Fruit fly (Drosophila melanogaster): ENCODE measurements around the gene rudhira.

The rudhira gene

DNA sequence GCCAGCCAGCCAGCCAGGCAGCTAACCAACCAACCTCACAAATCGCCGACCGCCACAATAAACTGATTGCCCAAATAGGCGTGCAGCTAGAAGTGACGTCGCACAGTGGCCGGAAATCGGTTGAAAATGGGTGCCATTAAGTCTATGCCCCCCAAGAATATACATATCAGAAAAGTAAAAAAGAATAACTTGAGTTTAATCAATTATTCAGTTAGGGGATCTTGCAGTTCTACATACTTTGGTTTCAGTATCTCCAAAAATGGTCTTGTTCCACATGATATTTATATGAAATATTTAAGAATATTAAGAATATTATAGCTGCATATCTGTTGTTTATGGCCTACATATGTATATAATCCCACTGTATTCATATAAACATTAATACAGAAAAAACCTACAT is 68.7 kb downstream of the rudhira start (continued):
- TF ChIP-seq Spps (tag; optimal IDR thresholded peaks at IDR 0.05) (no peak), tgo (GFP tag; IDR thresholded peaks at IDR 0.05) (no peak), CG13424 (tag; optimal IDR thresholded peaks at IDR 0.05) (peak; percentile 61), pita (GFP tag; optimal IDR thresholded peaks at IDR 0.05) (no peak), CG4707 (GFP tag; optimal IDR thresholded peaks at IDR 0.05) (no peak), C15 (GFP tag; IDR thresholded peaks at IDR 0.05) (no peak), toy (GFP tag; IDR thresholded peaks at IDR 0.05) (no peak), CG8944 (GFP tag; optimal IDR thresholded peaks at IDR 0.05) (no peak), CG2120 (GFP tag; optimal IDR thresholded peaks at IDR 0.05) (peak; percentile 40), tap (tag; optimal IDR thresholded peaks at IDR 0.05) (no peak), CG2889 (GFP tag; IDR thresholded peaks at IDR 0.05) (no peak), CG6272 (GFP tag; IDR thresholded peaks at IDR 0.05) (no peak), Nf-YC (tag; optimal IDR thresholded peaks at IDR 0.05) (peak; percentile 35), nerfin-2 (GFP tag; IDR thresholded peaks at IDR 0.05; ENCODE audit: partially characterized antibody) (no peak), ash1 (GFP tag; optimal IDR thresholded peaks at IDR 0.05) (no peak), cato (GFP tag; optimal IDR thresholded peaks at IDR 0.05; ENCODE audit: borderline replicate concordance) (no peak), Sry-β (GFP tag; optimal IDR thresholded peaks at IDR 0.05) (no peak), exex (tag; optimal IDR thresholded peaks at IDR 0.05) (peak; percentile 26), vfl (GFP tag; optimal IDR thresholded peaks at IDR 0.05) (no peak), gsb (GFP tag; IDR thresholded peaks at IDR 0.05) (no peak), CG43689 (GFP tag; IDR thresholded peaks at IDR 0.05) (no peak)

DNA sequence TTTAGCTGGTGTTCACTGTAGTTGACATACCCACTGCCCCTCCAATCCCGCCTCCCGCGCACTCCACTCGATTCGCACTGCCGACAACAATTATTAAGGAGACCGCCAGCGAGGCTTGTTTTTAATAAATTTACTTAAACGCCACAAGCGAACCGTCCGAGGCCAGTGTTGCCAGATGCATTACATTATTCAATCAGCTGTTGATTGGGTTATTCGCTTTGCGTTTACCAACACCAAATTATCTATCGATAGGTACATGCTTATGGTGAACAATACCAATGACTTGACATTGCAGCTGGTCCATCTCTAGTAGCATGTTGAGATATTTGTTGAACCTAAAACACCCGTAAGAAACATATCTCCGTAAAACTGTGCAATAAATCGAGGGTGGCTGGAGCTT is 70.3 kb downstream of the rudhira start, which contains the start of the genes CG10353 and SelG:
TSS of gene CG10353 (minus strand) at position 187 of the 400 bp plus-strand sequence.
TSS of gene SelG (plus strand) at position 309 of the 400 bp plus-strand sequence.
- TF ChIP-seq lilli (GFP tag; optimal IDR thresholded peaks at IDR 0.05), result peak; percentile 67
- TF ChIP-seq CG4404 (GFP tag; IDR thresholded peaks at IDR 0.05), result no peak
- TF ChIP-seq ftz-f1 (GFP tag; optimal IDR thresholded peaks at IDR 0.05), result peak; percentile 61
- peak; percentile 52 for TF ChIP-seq CG2129 (GFP tag; IDR thresholded peaks at IDR 0.05; ENCODE audit: partially characterized antibody)
- TF ChIP-seq CG7357 (GFP tag; IDR thresholded peaks at IDR 0.05), result no peak
- peak; percentile 31 for TF ChIP-seq sug (tag; optimal IDR thresholded peaks at IDR 0.05)
- peak; percentile 2 for TF ChIP-seq HHEX (GFP tag; optimal IDR thresholded peaks at IDR 0.05)
- TF ChIP-seq disco-r (GFP tag; optimal IDR thresholded peaks at IDR 0.05), result no peak
- no peak for TF ChIP-seq pb (GFP tag; optimal IDR thresholded peaks at IDR 0.05)
- TF ChIP-seq gfzf (GFP tag; optimal IDR thresholded peaks at IDR 0.05), result peak; percentile 37
- TF ChIP-seq Ets65A (GFP tag), result peak; percentile 83
- no peak for TF ChIP-seq CG17359 (tag; optimal IDR thresholded peaks at IDR 0.05)
- peak; percentile 44 for TF ChIP-seq Fer1 (GFP tag; optimal IDR thresholded peaks at IDR 0.05)
- TF ChIP-seq pnt (GFP tag; optimal IDR thresholded peaks at IDR 0.05), result no peak
- no peak for TF ChIP-seq CG18476 (GFP tag; optimal IDR thresholded peaks at IDR 0.05)
- no peak for TF ChIP-seq sima (GFP tag; optimal IDR thresholded peaks at IDR 0.05)
- TF ChIP-seq CG11696 (GFP tag; IDR thresholded peaks at IDR 0.05), result no peak
- no peak for TF ChIP-seq salm (tag; optimal IDR thresholded peaks at IDR 0.05)
- no peak for TF ChIP-seq dimm (GFP tag; IDR thresholded peaks at IDR 0.05)
- peak; percentile 70 for TF ChIP-seq HLH4C (GFP tag; IDR thresholded peaks at IDR 0.05; ENCODE audit: partially characterized antibody)
- no peak for TF ChIP-seq pho (GFP tag; optimal IDR thresholded peaks at IDR 0.05)
- no peak for TF ChIP-seq Aef1 (GFP tag; IDR thresholded peaks at IDR 0.05)
- TF ChIP-seq ato (GFP tag; IDR thresholded peaks at IDR 0.05; ENCODE audit: partially characterized antibody), result peak; percentile 80
- TF ChIP-seq tll (GFP tag; optimal IDR thresholded peaks at IDR 0.05), result peak in 1 of 2 experiments; percentile 36
- TF ChIP-seq gsb (GFP tag; IDR thresholded peaks at IDR 0.05), result no peak
- TF ChIP-seq Lhr (GFP tag; optimal IDR thresholded peaks at IDR 0.05), result no peak
- TF ChIP-seq amos (GFP tag; IDR thresholded peaks at IDR 0.05; ENCODE audit: partially characterized antibody), result peak; percentile 89
- TF ChIP-seq grn (GFP tag; optimal IDR thresholded peaks at IDR 0.05), result no peak
- peak; percentile 47; the same call in 1 of the 2 replicates for TF ChIP-seq NFAT (GFP tag; IDR thresholded peaks at IDR 0.05)
- TF ChIP-seq CG11085 (GFP tag; IDR thresholded peaks at IDR 0.05), result no peak
- no peak for TF ChIP-seq al (GFP tag; IDR thresholded peaks at IDR 0.05)
- TF ChIP-seq CG3995 (GFP tag; optimal IDR thresholded peaks at IDR 0.05), result peak; percentile 76

Measured in whole organism, embryonic.